Fruit fly (Drosophila melanogaster): ENCODE results near the gene CG9727.

CG9727 gene

DNA sequence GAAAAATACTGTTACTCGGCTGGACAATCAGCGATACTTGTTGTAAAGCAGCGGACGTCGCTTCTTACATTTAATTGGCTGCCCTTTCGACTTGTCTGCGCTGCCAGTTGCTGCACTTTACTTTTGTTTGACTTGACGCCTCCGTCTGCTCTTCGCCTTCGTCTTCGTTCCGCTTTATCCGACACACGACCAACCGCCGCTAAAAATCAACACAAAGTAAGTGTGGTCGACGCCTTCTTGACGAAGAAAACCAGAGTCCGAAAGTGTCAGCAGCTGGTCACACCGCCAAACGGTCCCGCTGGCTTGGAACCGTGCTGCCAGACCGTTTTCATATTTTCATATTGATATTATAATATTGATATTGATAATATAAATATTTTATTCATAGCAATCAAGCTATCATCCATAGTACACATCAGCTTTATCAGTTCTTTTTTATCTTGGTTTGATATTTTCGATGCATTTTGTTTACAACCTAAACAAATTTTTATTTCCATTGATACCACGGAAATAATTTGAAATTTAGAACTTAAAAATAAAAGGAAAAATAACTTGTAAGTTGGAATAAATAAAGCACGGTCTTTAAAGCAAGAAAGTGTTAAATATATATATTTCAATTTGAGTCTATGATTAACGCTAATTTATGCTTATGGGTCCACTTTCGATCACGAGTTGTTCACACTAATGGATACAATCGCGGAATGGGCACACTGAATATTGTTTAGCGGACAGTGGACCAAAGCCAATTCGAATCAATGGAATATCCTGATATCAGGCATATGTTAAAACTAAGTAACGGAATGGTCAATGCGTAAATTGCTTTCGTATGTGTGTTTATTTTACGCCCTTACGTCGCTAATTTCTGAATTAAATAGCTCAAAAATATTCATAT, 50.6 kb downstream of the CG9727 start, which contains the start of gene Dmtn (continued):
- TF ChIP-seq Stat92E (GFP tag; optimal IDR thresholded peaks at IDR 0.05) (peak in 1 of 3 experiments; percentile 85), CG7786 (GFP tag; optimal IDR thresholded peaks at IDR 0.05) (no peak), sim (GFP tag; IDR thresholded peaks at IDR 0.05) (no peak), HLH3B (GFP tag; IDR thresholded peaks at IDR 0.05) (no peak), C15 (GFP tag; IDR thresholded peaks at IDR 0.05) (no peak), da (GFP tag; optimal IDR thresholded peaks at IDR 0.05) (no peak), ase (GFP tag; IDR thresholded peaks at IDR 0.05) (no peak), Elba2 (GFP tag; optimal IDR thresholded peaks at IDR 0.05) (peak; percentile 43), hbn (GFP tag; IDR thresholded peaks at IDR 0.05; ENCODE audit: partially characterized antibody) (no peak), CG4820 (GFP tag; optimal IDR thresholded peaks at IDR 0.05) (peak; percentile 4), Dp (GFP tag; optimal IDR thresholded peaks at IDR 0.05) (peak; percentile 23), CG9876 (GFP tag; optimal IDR thresholded peaks at IDR 0.05) (no peak), kni (GFP tag; optimal IDR thresholded peaks at IDR 0.05) (peak; percentile 60), tio (GFP tag; optimal IDR thresholded peaks at IDR 0.05) (peak; percentile 33), pum (GFP tag; optimal IDR thresholded peaks at IDR 0.05) (no peak), Side (GFP tag; optimal IDR thresholded peaks at IDR 0.05) (no peak), Ets97D (GFP tag; optimal IDR thresholded peaks at IDR 0.05) (peak; percentile 9), tll (GFP tag; optimal IDR thresholded peaks at IDR 0.05) (peak in 1 of 2 experiments; percentile 82), br (optimal IDR thresholded peaks at IDR 0.05) (no peak), sug (tag; optimal IDR thresholded peaks at IDR 0.05) (peak; percentile 23), HmgD (GFP tag; optimal IDR thresholded peaks at IDR 0.05) (peak; percentile 38), gsb-n (tag; optimal IDR thresholded peaks at IDR 0.05) (no peak), CG8281 (tag; optimal IDR thresholded peaks at IDR 0.05) (no peak), CG13894 (tag; optimal IDR thresholded peaks at IDR 0.05) (peak; percentile 44), Atf6 (GFP tag; IDR thresholded peaks at IDR 0.05) (no peak), CG17359 (tag; optimal IDR thresholded peaks at IDR 0.05) (peak; percentile 30), CG17186 (GFP tag; optimal IDR thresholded peaks at IDR 0.05) (no peak), wdn (GFP tag; IDR thresholded peaks at IDR 0.05) (no peak), ATbp (GFP tag; optimal IDR thresholded peaks at IDR 0.05) (no peak), CG16815 (GFP tag; optimal IDR thresholded peaks at IDR 0.05) (no peak), CG14710 (tag; optimal IDR thresholded peaks at IDR 0.05) (peak; percentile 58), cg (GFP tag; optimal IDR thresholded peaks at IDR 0.05) (peak; percentile 62), gsb (GFP tag; IDR thresholded peaks at IDR 0.05) (no peak), al (GFP tag; IDR thresholded peaks at IDR 0.05) (no peak), CG15514 (GFP tag; optimal IDR thresholded peaks at IDR 0.05) (peak; percentile 34), kah (GFP tag; optimal IDR thresholded peaks at IDR 0.05) (no peak), Fer2 (tag; optimal IDR thresholded peaks at IDR 0.05) (peak; percentile 9), fd102C (GFP tag; optimal IDR thresholded peaks at IDR 0.05) (peak; percentile 21), CG17328 (GFP tag; IDR thresholded peaks at IDR 0.05) (no peak), unpg (GFP tag; optimal IDR thresholded peaks at IDR 0.05) (no peak), CG7357 (GFP tag; IDR thresholded peaks at IDR 0.05) (peak; percentile 81), CG4707 (GFP tag; optimal IDR thresholded peaks at IDR 0.05) (peak; percentile 34), CG34422 (GFP tag; IDR thresholded peaks at IDR 0.05) (no peak), odd (GFP tag; optimal IDR thresholded peaks at IDR 0.05) (peak; percentile 23), dmrt11E (tag; optimal IDR thresholded peaks at IDR 0.05) (no peak), CoRest (tag; optimal IDR thresholded peaks at IDR 0.05) (peak; percentile 56), dmrt99B (tag; optimal IDR thresholded peaks at IDR 0.05) (peak; percentile 5), CG6654 (GFP tag; optimal IDR thresholded peaks at IDR 0.05) (no peak), gt (GFP tag; IDR thresholded peaks at IDR 0.05) (no peak)

Measured in whole organism, embryonic.